Worm (Caenorhabditis elegans) whole organism, L4/young adult: Measurements from ENCODE around the gene gpd-3.

Experiments
- W03F9.2 ChIP-seq: fragments of 150-350 bp; optimal IDR thresholded peaks from 2 replicates; lab custom pipeline; 2014; ENCODE audit warnings: missing biosample characterization, missing genetic modification characterization
- dao-5 ChIP-seq: sonication (generic microtip); optimal IDR thresholded peaks from 2 replicates; lab custom pipeline; 2016; ENCODE audit warnings: missing genotype, missing genetic modification characterization, moderate library complexity, missing compliant biosample characterization
- him-1 ChIP-seq: sonication (generic microtip); optimal IDR thresholded peaks from 2 replicates; lab custom pipeline; 2016; ENCODE audit warnings: missing genotype, missing genetic modification reagents, missing genetic modification characterization, missing compliant biosample characterization

DNA sequence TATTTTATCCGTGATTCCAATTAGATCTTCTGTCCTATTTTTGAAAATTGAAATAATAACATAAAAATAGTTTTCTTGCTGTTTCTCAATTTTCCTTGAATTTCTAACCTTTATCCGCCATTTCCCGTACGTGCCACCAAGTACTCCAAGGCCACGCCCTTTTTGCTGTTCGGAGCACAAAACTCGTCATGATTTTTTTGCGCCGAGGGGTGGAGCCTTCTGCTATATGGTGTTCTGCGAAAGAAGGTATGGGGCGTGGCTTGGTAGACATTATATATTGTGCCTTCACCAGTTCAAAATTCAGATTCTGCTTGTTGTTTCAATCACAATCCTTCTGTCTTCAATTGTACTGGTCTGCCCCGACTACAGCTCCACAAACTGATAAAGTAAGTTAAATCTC is 32.1 kb upstream of the gpd-3 start, which contains the start of gene C15C7.4:
- TF ChIP-seq dao-5 (tag; lab: Kevin White, UChicago) (no peak), W03F9.2 (tag; lab: Kevin White, UChicago) (no peak), him-1 (no peak)
